Fruit fly (Drosophila melanogaster) whole organism, embryonic: ENCODE results near the gene Frmd5.

Experiments used
- Aef1 ChIP-seq: fragments of 200-800 bp; sonication (Bioruptor generic); IDR thresholded peaks from 3 replicates; pipeline ENCODE4 v1.3.6; 2022; ENCODE audit warnings: missing biosample characterization, missing genetic modification characterization
- Atf3 ChIP-seq: fragments of 200-800 bp; sonication (Bioruptor generic); optimal IDR thresholded peaks from 3 replicates; lab custom pipeline; 2016; ENCODE audit warnings: missing biosample characterization, missing genetic modification characterization
- Bdp1 ChIP-seq: fragments of 200-800 bp; sonication (Bioruptor generic); optimal IDR thresholded peaks from 3 replicates; lab custom pipeline; 2016; ENCODE audit warnings: missing biosample characterization, missing genetic modification characterization
- BtbVII ChIP-seq: fragments of 200-800 bp; sonication (Bioruptor generic); optimal IDR thresholded peaks from 3 replicates; lab custom pipeline; 2017; ENCODE audit warnings: missing biosample characterization, mild to moderate bottlenecking, missing genetic modification characterization
- CG10565 ChIP-seq: fragments of 200-800 bp; sonication (Bioruptor generic); optimal IDR thresholded peaks from 3 replicates; lab custom pipeline; 2016; ENCODE audit warnings: missing biosample characterization, mild to moderate bottlenecking, missing genetic modification characterization
- CG11398 ChIP-seq: fragments of 200-800 bp; sonication (Bioruptor generic); optimal IDR thresholded peaks from 2 replicates; lab custom pipeline; 2016; ENCODE audit warnings: missing biosample characterization, missing genetic modification characterization
- CG12236 ChIP-seq: fragments of 200-800 bp; sonication (Bioruptor generic); optimal IDR thresholded peaks from 2 replicates; lab custom pipeline; 2016; ENCODE audit warnings: missing biosample characterization, missing genetic modification characterization
- CG12769 ChIP-seq: fragments of 200-800 bp; sonication (Bioruptor generic); optimal IDR thresholded peaks from 2 replicates; lab custom pipeline; 2019; ENCODE audit warnings: missing biosample characterization, mild to moderate bottlenecking, missing genetic modification characterization, moderate library complexity
- CG14710 ChIP-seq: fragments of 200-800 bp; sonication (Bioruptor generic); optimal IDR thresholded peaks from 3 replicates; lab custom pipeline; 2019; ENCODE audit warnings: missing biosample characterization, mild to moderate bottlenecking, missing genetic modification characterization, moderate library complexity
- CG14965 ChIP-seq: fragments of 200-800 bp; sonication (Bioruptor generic); optimal IDR thresholded peaks from 2 replicates; lab custom pipeline; 2016; ENCODE audit warnings: missing biosample characterization, missing genetic modification characterization, borderline replicate concordance
- CG15479 ChIP-seq: fragments of 200-800 bp; sonication (Bioruptor generic); optimal IDR thresholded peaks from 3 replicates; lab custom pipeline; 2019; ENCODE audit warnings: missing biosample characterization, mild to moderate bottlenecking, missing genetic modification characterization, moderate library complexity
- CG16813 ChIP-seq: fragments of 200-800 bp; sonication (Bioruptor generic); IDR thresholded peaks from 3 replicates; pipeline ENCODE4 v1.3.6; 2022; ENCODE audit warnings: missing biosample characterization, missing genetic modification characterization; ENCODE audit not compliant: partially characterized antibody
- CG17829 ChIP-seq: fragments of 200-800 bp; optimal IDR thresholded peaks from 2 replicates; lab custom pipeline; 2019; ENCODE audit warnings: missing biosample characterization, mild to moderate bottlenecking, missing genetic modification characterization, moderate library complexity
- CG18476 ChIP-seq: fragments of 200-800 bp; sonication (Bioruptor generic); optimal IDR thresholded peaks from 2 replicates; lab custom pipeline; 2016; ENCODE audit warnings: missing biosample characterization, mild to moderate bottlenecking, missing genetic modification characterization
- CG30020 ChIP-seq: fragments of 200-800 bp; optimal IDR thresholded peaks from 2 replicates; lab custom pipeline; 2019; ENCODE audit warnings: missing biosample characterization, mild to moderate bottlenecking, missing genetic modification characterization, moderate library complexity
- CG31441 ChIP-seq: fragments of 200-800 bp; sonication (Bioruptor generic); IDR thresholded peaks from 2 replicates; pipeline ENCODE4 v1.3.6; 2022; ENCODE audit warnings: missing biosample characterization, missing genetic modification characterization
- CG43689 ChIP-seq: fragments of 200-800 bp; sonication (Bioruptor generic); IDR thresholded peaks from 2 replicates; pipeline ENCODE4 v1.3.6; 2022; ENCODE audit warnings: missing biosample characterization, missing genetic modification characterization
- CG4854 ChIP-seq: fragments of 200-800 bp; sonication (Bioruptor generic); optimal IDR thresholded peaks from 2 replicates; lab custom pipeline; 2016; ENCODE audit warnings: missing biosample characterization, missing genetic modification characterization, inconsistent platforms
- CG7372 ChIP-seq: fragments of 200-800 bp; sonication (Bioruptor generic); IDR thresholded peaks from 2 replicates; pipeline ENCODE4 v1.3.6; 2022; ENCODE audit warnings: missing biosample characterization, missing genetic modification characterization
- CG8290 ChIP-seq, 3 experiments: fragments of 200-800 bp; sonication (Bioruptor generic); optimal IDR thresholded peaks; 2 replicates each; lab custom pipeline; 2016 to 2019; ENCODE audit warnings: missing biosample characterization in 3 of 3, missing genetic modification characterization in 3 of 3, mild to moderate bottlenecking in 2 of 3, moderate library complexity in 1 of 3
- CG9609 ChIP-seq: fragments of 200-800 bp; sonication (Bioruptor generic); optimal IDR thresholded peaks from 3 replicates; lab custom pipeline; 2016; ENCODE audit warnings: missing biosample characterization, missing genetic modification characterization
- CG9876 ChIP-seq: fragments of 200-800 bp; sonication (Bioruptor generic); optimal IDR thresholded peaks from 2 replicates; lab custom pipeline; 2016; ENCODE audit warnings: missing biosample characterization, missing genetic modification characterization
- CHES-1-like ChIP-seq: fragments of 200-800 bp; sonication (Bioruptor generic); optimal IDR thresholded peaks from 2 replicates; lab custom pipeline; 2016; ENCODE audit warnings: missing biosample characterization, missing genetic modification characterization
- D19A ChIP-seq: fragments of 200-800 bp; optimal IDR thresholded peaks from 3 replicates; lab custom pipeline; 2019; ENCODE audit warnings: missing biosample characterization, mild to moderate bottlenecking, missing genetic modification characterization, moderate library complexity
- Deaf1 ChIP-seq: fragments of 200-800 bp; optimal IDR thresholded peaks from 3 replicates; lab custom pipeline; 2019; ENCODE audit warnings: missing biosample characterization, mild to moderate bottlenecking, missing genetic modification characterization, moderate library complexity
- Doc2 ChIP-seq: fragments of 200-800 bp; sonication (Bioruptor generic); IDR thresholded peaks from 2 replicates; pipeline ENCODE4 v1.3.6; 2022; ENCODE audit warnings: missing biosample characterization, missing genetic modification characterization
- Dref ChIP-seq: fragments of 200-800 bp; sonication (Bioruptor generic); IDR thresholded peaks from 2 replicates; pipeline ENCODE4 v1.3.6; 2022; ENCODE audit warnings: missing biosample characterization, missing genetic modification characterization
- Eip74EF ChIP-seq, 2 experiments: fragments of 200-800 bp in 1 of 2; fragments of >200 bp in 1 of 2; sonication (Bioruptor generic) in 1 of 2; optimal IDR thresholded peaks; 2 replicates each; lab custom pipeline; 2017 to 2019; ENCODE audit warnings: missing biosample characterization in 2 of 2, missing genetic modification characterization in 2 of 2, mild to moderate bottlenecking in 1 of 2, moderate library complexity in 1 of 2
- Ets97D ChIP-seq: fragments of 200-800 bp; sonication (Bioruptor generic); optimal IDR thresholded peaks from 3 replicates; lab custom pipeline; 2016; ENCODE audit warnings: missing biosample characterization, missing genetic modification characterization
- MTF-1 ChIP-seq: fragments of 200-800 bp; sonication (Bioruptor generic); optimal IDR thresholded peaks from 2 replicates; lab custom pipeline; 2018; ENCODE audit warnings: missing biosample characterization, mild to moderate bottlenecking, missing genetic modification characterization, borderline replicate concordance
- Myb ChIP-seq: fragments of 200-800 bp; sonication (Bioruptor generic); optimal IDR thresholded peaks from 2 replicates; lab custom pipeline; 2016; ENCODE audit warnings: missing biosample characterization, missing genetic modification characterization
- Sox102F ChIP-seq: fragments of 200-800 bp; sonication (Bioruptor generic); optimal IDR thresholded peaks from 2 replicates; lab custom pipeline; 2018; ENCODE audit warnings: missing biosample characterization, mild to moderate bottlenecking, missing genetic modification characterization, moderate library complexity
- Sry-δ ChIP-seq: fragments of 200-800 bp; sonication (Bioruptor generic); optimal IDR thresholded peaks from 2 replicates; lab custom pipeline; 2016; ENCODE audit warnings: missing biosample characterization, missing genetic modification characterization
- Tbp ChIP-seq: fragments of >200 bp; optimal IDR thresholded peaks from 2 replicates; lab custom pipeline; 2018; ENCODE audit warnings: missing biosample characterization, missing genetic modification characterization
- amos ChIP-seq: fragments of 200-800 bp; sonication (Bioruptor generic); IDR thresholded peaks from 2 replicates; pipeline ENCODE4 v1.3.6; 2022; ENCODE audit warnings: missing biosample characterization, missing genetic modification characterization; ENCODE audit not compliant: partially characterized antibody
- bowl ChIP-seq: fragments of 200-800 bp; sonication (Bioruptor generic); IDR thresholded peaks from 2 replicates; pipeline ENCODE4 v1.3.6; 2022; ENCODE audit warnings: missing biosample characterization, missing genetic modification characterization
- cg ChIP-seq: fragments of 200-800 bp; sonication (Bioruptor generic); optimal IDR thresholded peaks from 3 replicates; lab custom pipeline; 2019; ENCODE audit warnings: missing biosample characterization, mild to moderate bottlenecking, missing genetic modification characterization, moderate library complexity
- corto ChIP-seq: fragments of 200-800 bp; sonication (Bioruptor generic); optimal IDR thresholded peaks from 2 replicates; lab custom pipeline; 2016; ENCODE audit warnings: missing biosample characterization, mild to moderate bottlenecking, missing genetic modification characterization, moderate library complexity
- gce ChIP-seq: fragments of 200-800 bp; sonication (Bioruptor generic); IDR thresholded peaks from 3 replicates; pipeline ENCODE4 v1.3.6; 2022; ENCODE audit warnings: missing biosample characterization, missing genetic modification characterization
- gsb-n ChIP-seq: fragments of 200-800 bp; sonication (Bioruptor generic); optimal IDR thresholded peaks from 3 replicates; lab custom pipeline; 2018; ENCODE audit warnings: missing biosample characterization, mild to moderate bottlenecking, missing genetic modification characterization
- pfk ChIP-seq: fragments of 200-800 bp; sonication (Bioruptor generic); optimal IDR thresholded peaks from 2 replicates; lab custom pipeline; 2018; ENCODE audit warnings: missing biosample characterization, mild to moderate bottlenecking, missing genetic modification characterization, moderate library complexity
- pho ChIP-seq: fragments of 200-800 bp; sonication (Bioruptor generic); optimal IDR thresholded peaks from 2 replicates; lab custom pipeline; 2016; ENCODE audit warnings: missing biosample characterization, missing genetic modification characterization
- phol ChIP-seq: fragments of 200-800 bp; sonication (Bioruptor generic); optimal IDR thresholded peaks from 3 replicates; lab custom pipeline; 2018; ENCODE audit warnings: missing biosample characterization, mild to moderate bottlenecking, missing genetic modification characterization, moderate library complexity
- run ChIP-seq: fragments of 200-800 bp; sonication (Bioruptor generic); optimal IDR thresholded peaks from 3 replicates; lab custom pipeline; 2018; ENCODE audit warnings: missing biosample characterization, mild to moderate bottlenecking, missing genetic modification characterization
- so ChIP-seq: fragments of 200-800 bp; sonication (Bioruptor generic); IDR thresholded peaks from 3 replicates; pipeline ENCODE4 v1.3.6; 2022; ENCODE audit warnings: missing biosample characterization, missing genetic modification characterization
- sob ChIP-seq: fragments of 200-800 bp; sonication (Bioruptor generic); IDR thresholded peaks from 2 replicates; pipeline ENCODE4 v1.3.6; 2022; ENCODE audit warnings: missing biosample characterization, missing genetic modification characterization
- stc ChIP-seq: fragments of 200-800 bp; sonication (Bioruptor generic); IDR thresholded peaks from 2 replicates; pipeline ENCODE4 v1.3.6; 2022; ENCODE audit warnings: missing biosample characterization, missing genetic modification characterization
- twi ChIP-seq: fragments of 200-800 bp; optimal IDR thresholded peaks from 2 replicates; lab custom pipeline; 2019; ENCODE audit warnings: missing biosample characterization, mild to moderate bottlenecking, missing genetic modification characterization, moderate library complexity
- vfl ChIP-seq: fragments of 200-800 bp; sonication (Bioruptor generic); optimal IDR thresholded peaks from 2 replicates; lab custom pipeline; 2016; ENCODE audit warnings: missing biosample characterization, missing genetic modification characterization
- wor ChIP-seq: fragments of 200-800 bp; sonication (Bioruptor generic); IDR thresholded peaks from 2 replicates; pipeline ENCODE4 v1.3.6; 2022; ENCODE audit warnings: missing biosample characterization, missing genetic modification characterization
- yki ChIP-seq: fragments of >200 bp; optimal IDR thresholded peaks from 3 replicates; lab custom pipeline; 2018
- zen ChIP-seq: fragments of 200-800 bp; sonication (Bioruptor generic); optimal IDR thresholded peaks from 3 replicates; lab custom pipeline; 2018; ENCODE audit warnings: missing biosample characterization, mild to moderate bottlenecking, missing genetic modification characterization, moderate library complexity

Frmd5 gene

dm6 chr2L:10396488-10396824 lies 52.2 kb downstream of the Frmd5 start, which contains the start of gene Cnot4 (continued):
- TF ChIP-seq CG11398 (GFP tag; lab: Kevin White, UChicago) (no peak), Doc2 (no peak), twi (tag; lab: Kevin White, UChicago) (no peak), wor (GFP tag; lab: Robert Waterston, UW) (no peak), gsb-n (tag; lab: Kevin White, UChicago) (peak; percentile 44), Eip74EF (GFP tag; optimal IDR thresholded peaks at IDR 0.05; lab: Kevin White, UChicago) (no peak), CG17829 (peak; percentile 29), CG14710 (peak; percentile 63), CG12236 (no peak), CG9876 (GFP tag; lab: Kevin White, UChicago) (no peak), Atf3 (GFP tag; lab: Kevin White, UChicago) (no peak), CG9609 (no peak), CG16813 (peak; percentile 46; the same call in 1 of the 3 replicates), MTF-1 (GFP tag; lab: Kevin White, UChicago) (no peak), Dref (peak; percentile 71), BtbVII (GFP tag; lab: Kevin White, UChicago) (no peak), pho (no peak), CG43689 (GFP tag; lab: Robert Waterston, UW) (no peak), Deaf1 (tag; lab: Kevin White, UChicago) (no peak), corto (GFP tag; lab: Kevin White, UChicago) (no peak), vfl (GFP tag; lab: Kevin White, UChicago) (no peak), sob (GFP tag; lab: Robert Waterston, UW) (no peak), stc (GFP tag; lab: Robert Waterston, UW) (no peak), amos (peak; percentile 49; the same call in 1 of the 2 replicates), CG18476 (GFP tag; lab: Kevin White, UChicago) (no peak), pfk (GFP tag; lab: Kevin White, UChicago) (no peak), so (GFP tag; lab: Robert Waterston, UW) (no peak), CG12769 (tag; lab: Kevin White, UChicago) (no peak), gce (GFP tag; lab: Robert Waterston, UW) (no peak), Sry-δ (peak; percentile 61), Myb (GFP tag; lab: Kevin White, UChicago) (no peak), phol (peak; percentile 23), Bdp1 (GFP tag; lab: Kevin White, UChicago) (no peak), CG8290 (GFP tag; optimal IDR thresholded peaks at IDR 0.05; lab: Kevin White, UChicago) (peak; percentile 10), CG8290 (tag; optimal IDR thresholded peaks at IDR 0.05; lab: Kevin White, UChicago) (no peak), Ets97D (no peak), run (tag; lab: Kevin White, UChicago) (no peak), Tbp (GFP tag; lab: Kevin White, UChicago) (no peak), CG14965 (GFP tag; lab: Kevin White, UChicago) (no peak), bowl (GFP tag; lab: Robert Waterston, UW) (no peak), CHES-1-like (GFP tag; lab: Kevin White, UChicago) (no peak), yki (lab: Kevin White, UChicago) (no peak), CG10565 (no peak), D19A (tag; lab: Kevin White, UChicago) (no peak), CG7372 (GFP tag; lab: Robert Waterston, UW) (no peak), CG15479 (GFP tag; lab: Kevin White, UChicago) (no peak), CG4854 (no peak), Sox102F (GFP tag; lab: Kevin White, UChicago) (no peak), zen (tag; lab: Kevin White, UChicago) (peak; percentile 16), CG31441 (GFP tag; lab: Robert Waterston, UW) (peak; percentile 89; the same call in 1 of the 2 replicates), cg (GFP tag; lab: Kevin White, UChicago) (no peak), CG30020 (peak; percentile 92), Aef1 (no peak)
